Worm (Caenorhabditis elegans): ENCODE data around the gene F39F10.2.

ce11 chrX:16868931-16869330 lies 25.7 kb upstream of the F39F10.2 start, which contains the start of gene aakg-2:
- TF ChIP-seq ama-1 (optimal IDR thresholded peaks at IDR 0.05) (no peak), nhr-11 (tag; optimal IDR thresholded peaks at IDR 0.05) (no peak), fkh-10 (GFP tag; optimal IDR thresholded peaks at IDR 0.05) (no peak), tlp-1 (tag; optimal IDR thresholded peaks at IDR 0.05) (no peak), fkh-4 (tag; optimal IDR thresholded peaks at IDR 0.05; ENCODE audit: borderline replicate concordance) (no peak), nhr-12 (tag; optimal IDR thresholded peaks at IDR 0.05) (no peak), lsy-2 (tag; optimal IDR thresholded peaks at IDR 0.05) (no peak), ceh-82 (tag; optimal IDR thresholded peaks at IDR 0.05) (no peak), jun-1 (tag; optimal IDR thresholded peaks at IDR 0.05) (no peak)
